Fruit fly (Drosophila melanogaster) whole organism: ENCODE data around the gene CG11030.

Experiments used
- CG8478 ChIP-seq: fragments of >200 bp; optimal IDR thresholded peaks from 2 replicates; lab custom pipeline; 2018; ENCODE audit warnings: inconsistent platforms
- Dll ChIP-seq: fragments of >200 bp; optimal IDR thresholded peaks from 2 replicates; lab custom pipeline; 2017
- EcR ChIP-seq, 2 experiments: fragments of >200 bp; optimal IDR thresholded peaks; 2 replicates each; lab custom pipeline; 2017; ENCODE audit warnings: missing biosample characterization in 2 of 2, missing genetic modification characterization in 2 of 2, missing genetic modification reagents in 2 of 2
- pan ChIP-seq: fragments of >200 bp; optimal IDR thresholded peaks from 2 replicates; lab custom pipeline; 2017
- psq ChIP-seq: fragments of >200 bp; optimal IDR thresholded peaks from 2 replicates; lab custom pipeline; 2017
- usp ChIP-seq: fragments of >200 bp; optimal IDR thresholded peaks from 2 replicates; lab custom pipeline; 2017; ENCODE audit warnings: missing biosample characterization, missing genetic modification characterization, mixed read lengths

DNA sequence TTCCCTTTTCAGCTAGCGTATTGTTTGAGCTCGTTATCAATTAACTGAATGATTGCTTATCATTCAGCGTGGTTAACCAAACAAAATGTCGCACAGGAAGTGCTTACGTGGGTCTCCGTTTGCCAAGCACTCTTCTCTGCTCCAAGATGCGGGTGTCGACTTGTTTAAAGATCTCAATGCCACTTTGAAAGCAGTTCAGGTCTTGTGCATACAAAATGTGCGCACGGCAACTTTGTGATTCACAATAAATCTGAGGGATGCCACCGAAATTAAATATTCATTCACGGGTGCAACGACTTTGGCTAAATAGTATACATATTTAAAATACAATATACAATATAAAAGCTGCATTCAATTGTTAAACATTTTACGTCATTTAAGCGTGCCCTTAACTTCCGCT is 47.8 kb downstream of the CG11030 start:
- TF ChIP-seq psq (lab: Kevin White, UChicago) (no peak), CG8478 (lab: Kevin White, UChicago) (no peak), usp (GFP tag; lab: Kevin White, UChicago) (no peak), pan (lab: Kevin White, UChicago) (no peak), EcR (GFP tag; optimal IDR thresholded peaks at IDR 0.05; lab: Kevin White, UChicago) (no peak), Dll (no peak)
